Worm (Caenorhabditis elegans): ENCODE results near the gene slc-36.5.

DNA sequence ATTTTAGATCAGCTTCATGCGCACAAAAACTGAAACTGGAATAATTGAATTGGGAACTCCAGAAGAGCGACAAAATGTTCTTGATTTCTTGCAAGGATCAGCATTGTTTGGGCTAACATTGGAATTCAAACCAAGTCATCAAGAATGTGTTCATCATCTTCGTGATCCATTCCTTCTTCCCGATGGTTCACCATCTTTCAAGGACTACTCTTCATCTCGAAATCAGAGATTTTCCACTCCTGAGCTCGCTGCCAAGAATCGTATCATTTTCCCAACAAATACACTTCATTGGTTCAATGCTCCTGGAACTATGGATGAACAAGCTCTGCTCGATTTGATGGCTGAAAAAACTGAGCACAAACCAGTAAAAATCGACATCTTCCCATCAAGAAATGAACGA is 23.9 kb upstream of the slc-36.5 start:
- TF ChIP-seq mml-1 (tag; optimal IDR thresholded peaks at IDR 0.05), result no peak
- TF ChIP-seq ceh-82 (tag; optimal IDR thresholded peaks at IDR 0.05), result no peak
- TF ChIP-seq lin-15B (tag; optimal IDR thresholded peaks at IDR 0.05), result no peak
- TF ChIP-seq fkh-10 (GFP tag; optimal IDR thresholded peaks at IDR 0.05), result no peak
- no peak for TF ChIP-seq nhr-11 (tag; optimal IDR thresholded peaks at IDR 0.05)
- TF ChIP-seq jun-1 (tag; optimal IDR thresholded peaks at IDR 0.05), result no peak

Measured in whole organism, L3 larva.